Fruit fly (Drosophila melanogaster) whole organism, embryonic: Measurements from ENCODE around the gene CG4597.
A peak's percentile ranks its signal among the peaks of the same experiment; 100 is the strongest.

Experiments
- Abd-B ChIP-seq: fragments of 200-800 bp; sonication (Bioruptor generic); optimal IDR thresholded peaks from 2 replicates; lab custom pipeline; 2018; ENCODE audit warnings: missing biosample characterization, mild to moderate bottlenecking, missing genetic modification characterization, moderate library complexity
- Atf3 ChIP-seq: fragments of 200-800 bp; sonication (Bioruptor generic); optimal IDR thresholded peaks from 3 replicates; lab custom pipeline; 2016; ENCODE audit warnings: missing biosample characterization, missing genetic modification characterization
- Bgb ChIP-seq: fragments of 200-800 bp; sonication (Bioruptor generic); IDR thresholded peaks from 2 replicates; pipeline ENCODE4 v1.3.6; 2022; ENCODE audit warnings: missing biosample characterization, missing genetic modification characterization; ENCODE audit not compliant: partially characterized antibody
- BtbVII ChIP-seq: fragments of 200-800 bp; sonication (Bioruptor generic); optimal IDR thresholded peaks from 3 replicates; lab custom pipeline; 2017; ENCODE audit warnings: missing biosample characterization, mild to moderate bottlenecking, missing genetic modification characterization
- CG10565 ChIP-seq: fragments of 200-800 bp; sonication (Bioruptor generic); optimal IDR thresholded peaks from 3 replicates; lab custom pipeline; 2016; ENCODE audit warnings: missing biosample characterization, mild to moderate bottlenecking, missing genetic modification characterization
- CG10654 ChIP-seq: fragments of 200-800 bp; sonication (Bioruptor generic); optimal IDR thresholded peaks from 2 replicates; lab custom pipeline; 2016; ENCODE audit warnings: missing biosample characterization, missing genetic modification characterization
- CG11085 ChIP-seq: fragments of 200-800 bp; sonication (Bioruptor generic); IDR thresholded peaks from 2 replicates; pipeline ENCODE4 v1.3.6; 2022; ENCODE audit warnings: missing biosample characterization, missing genetic modification characterization
- CG12744 ChIP-seq: fragments of 200-800 bp; sonication (Bioruptor generic); optimal IDR thresholded peaks from 2 replicates; lab custom pipeline; 2016; ENCODE audit warnings: missing biosample characterization, missing genetic modification characterization
- CG13894 ChIP-seq: fragments of 200-800 bp; sonication (Bioruptor generic); optimal IDR thresholded peaks from 3 replicates; lab custom pipeline; 2018; ENCODE audit warnings: missing biosample characterization, mild to moderate bottlenecking, missing genetic modification characterization, moderate library complexity
- CG14667 ChIP-seq: fragments of 200-800 bp; sonication (Bioruptor generic); IDR thresholded peaks from 2 replicates; pipeline ENCODE4 v1.3.6; 2022; ENCODE audit warnings: missing biosample characterization, missing genetic modification characterization
- CG16813 ChIP-seq: fragments of 200-800 bp; sonication (Bioruptor generic); IDR thresholded peaks from 3 replicates; pipeline ENCODE4 v1.3.6; 2022; ENCODE audit warnings: missing biosample characterization, missing genetic modification characterization; ENCODE audit not compliant: partially characterized antibody
- CG33557 ChIP-seq: fragments of 200-800 bp; sonication (Bioruptor generic); optimal IDR thresholded peaks from 2 replicates; lab custom pipeline; 2019; ENCODE audit warnings: missing biosample characterization, mild to moderate bottlenecking, missing genetic modification characterization, moderate library complexity
- CG34224 ChIP-seq: fragments of 200-800 bp; sonication (Bioruptor generic); IDR thresholded peaks from 3 replicates; pipeline ENCODE4 v1.3.6; 2022; ENCODE audit warnings: missing biosample characterization, missing genetic modification characterization; ENCODE audit not compliant: partially characterized antibody
- CG34422 ChIP-seq: fragments of 200-800 bp; sonication (Bioruptor generic); IDR thresholded peaks from 3 replicates; pipeline ENCODE4 v1.3.6; 2022; ENCODE audit warnings: missing biosample characterization, missing genetic modification characterization
- CG3726 ChIP-seq: fragments of 200-800 bp; sonication (Bioruptor generic); IDR thresholded peaks from 3 replicates; pipeline ENCODE4, ENCODE4 v1.3.6; 2022; ENCODE audit warnings: missing biosample characterization, missing genetic modification characterization
- CG3838 ChIP-seq: fragments of 200-800 bp; sonication (Bioruptor generic); optimal IDR thresholded peaks from 3 replicates; lab custom pipeline; 2016; ENCODE audit warnings: missing biosample characterization, missing genetic modification characterization
- CG4424 ChIP-seq: fragments of 200-800 bp; sonication (Bioruptor generic); optimal IDR thresholded peaks from 3 replicates; lab custom pipeline; 2016; ENCODE audit warnings: missing biosample characterization, missing genetic modification characterization
- CG7271 ChIP-seq: fragments of 200-800 bp; sonication (Bioruptor generic); optimal IDR thresholded peaks from 2 replicates; lab custom pipeline; 2018; ENCODE audit warnings: missing biosample characterization, mild to moderate bottlenecking, missing genetic modification characterization, moderate library complexity
- CG8089 ChIP-seq: fragments of 200-800 bp; sonication (Bioruptor generic); optimal IDR thresholded peaks from 3 replicates; lab custom pipeline; 2016; ENCODE audit warnings: missing biosample characterization, missing genetic modification characterization
- CkIIα-i1 ChIP-seq: fragments of 200-800 bp; sonication (Bioruptor generic); IDR thresholded peaks from 2 replicates; pipeline ENCODE4 v1.3.6; 2022; ENCODE audit warnings: missing biosample characterization, missing genetic modification characterization
- Fer1 ChIP-seq: fragments of 200-800 bp; sonication (Bioruptor generic); optimal IDR thresholded peaks from 2 replicates; lab custom pipeline; 2017; ENCODE audit warnings: missing biosample characterization, mild to moderate bottlenecking, missing genetic modification characterization
- HLH3B ChIP-seq: fragments of 200-800 bp; sonication (Bioruptor generic); IDR thresholded peaks from 2 replicates; pipeline ENCODE4 v1.3.6; 2022; ENCODE audit warnings: missing biosample characterization, missing genetic modification characterization
- HmgZ ChIP-seq: fragments of 200-800 bp; sonication (Bioruptor generic); optimal IDR thresholded peaks from 2 replicates; lab custom pipeline; 2018; ENCODE audit warnings: missing biosample characterization, mild to moderate bottlenecking, missing genetic modification characterization
- Hr39 ChIP-seq: fragments of >200 bp; optimal IDR thresholded peaks from 2 replicates; lab custom pipeline; 2017
- MBD-R2 ChIP-seq: fragments of 200-800 bp; sonication (Bioruptor generic); IDR thresholded peaks from 2 replicates; pipeline ENCODE4 v1.3.6; 2022; ENCODE audit warnings: missing biosample characterization, missing genetic modification characterization
- MESR4 ChIP-seq: fragments of 200-800 bp; sonication (Bioruptor generic); optimal IDR thresholded peaks from 2 replicates; lab custom pipeline; 2018; ENCODE audit warnings: missing biosample characterization, mild to moderate bottlenecking, missing genetic modification characterization, moderate library complexity
- Med ChIP-seq: fragments of 200-800 bp; sonication (Bioruptor generic); peaks from one replicate; lab custom pipeline; 2016; ENCODE audit warnings: missing biosample characterization, missing genetic modification characterization, mild to moderate bottlenecking, inconsistent platforms, moderate library complexity
- NFAT ChIP-seq: fragments of 200-800 bp; sonication (Bioruptor generic); IDR thresholded peaks from 2 replicates; pipeline ENCODE4 v1.3.6; 2022; ENCODE audit warnings: missing biosample characterization, missing genetic modification characterization
- Neu2 ChIP-seq: fragments of 200-800 bp; sonication (Bioruptor generic); optimal IDR thresholded peaks from 3 replicates; lab custom pipeline; 2016; ENCODE audit warnings: missing biosample characterization, missing genetic modification characterization, borderline replicate concordance
- Pdp1 ChIP-seq, 2 experiments: fragments of 200-800 bp; sonication (Bioruptor generic); optimal IDR thresholded peaks; 3 replicates each; lab custom pipeline; 2016; ENCODE audit warnings: missing biosample characterization in 2 of 2, missing genetic modification characterization in 2 of 2, mild to moderate bottlenecking in 1 of 2, moderate library complexity in 1 of 2
- Ravus ChIP-seq: fragments of 200-800 bp; sonication (Bioruptor generic); IDR thresholded peaks from 2 replicates; pipeline ENCODE4 v1.3.6; 2022; ENCODE audit warnings: missing biosample characterization, missing genetic modification characterization
- Sin3A ChIP-seq: fragments of >200 bp; optimal IDR thresholded peaks from 2 replicates; lab custom pipeline; 2018
- bsh ChIP-seq, 2 experiments: fragments of 200-800 bp; sonication (Bioruptor generic); optimal IDR thresholded peaks; 2 replicates each; lab custom pipeline; 2017 to 2018; ENCODE audit warnings: mild to moderate bottlenecking in 2 of 2, missing biosample characterization in 2 of 2, missing genetic modification characterization in 2 of 2, moderate library complexity in 1 of 2
- ci ChIP-seq: fragments of 200-800 bp; sonication (Bioruptor generic); IDR thresholded peaks from 3 replicates; pipeline ENCODE4 v1.3.6; 2022; ENCODE audit warnings: missing biosample characterization, missing genetic modification characterization
- fd96Cb ChIP-seq: fragments of 200-800 bp; sonication (Bioruptor generic); optimal IDR thresholded peaks from 2 replicates; lab custom pipeline; 2018; ENCODE audit warnings: missing biosample characterization, mild to moderate bottlenecking, missing genetic modification characterization, moderate library complexity
- gfzf ChIP-seq: fragments of 200-800 bp; sonication (Bioruptor generic); optimal IDR thresholded peaks from 2 replicates; lab custom pipeline; 2016; ENCODE audit warnings: missing biosample characterization, mild to moderate bottlenecking, missing genetic modification characterization, moderate library complexity
- hbn ChIP-seq: fragments of 200-800 bp; sonication (Bioruptor generic); IDR thresholded peaks from 2 replicates; pipeline ENCODE4 v1.3.6; 2022; ENCODE audit warnings: missing biosample characterization, missing genetic modification characterization; ENCODE audit not compliant: partially characterized antibody
- insv ChIP-seq, 2 experiments: fragments of 200-800 bp; sonication (Bioruptor generic); optimal IDR thresholded peaks; 3 replicates each; lab custom pipeline; 2016 to 2018; ENCODE audit warnings: missing biosample characterization in 2 of 2, missing genetic modification characterization in 2 of 2
- inv ChIP-seq: fragments of 200-800 bp; sonication (Bioruptor generic); IDR thresholded peaks from 2 replicates; pipeline ENCODE4 v1.3.6; 2022; ENCODE audit warnings: missing biosample characterization, missing genetic modification characterization; ENCODE audit not compliant: partially characterized antibody
- nerfin-1 ChIP-seq: fragments of 200-800 bp; sonication (Bioruptor generic); optimal IDR thresholded peaks from 3 replicates; lab custom pipeline; 2019; ENCODE audit warnings: missing biosample characterization, mild to moderate bottlenecking, missing genetic modification characterization, moderate library complexity
- nom ChIP-seq: fragments of 200-800 bp; sonication (Bioruptor generic); optimal IDR thresholded peaks from 2 replicates; lab custom pipeline; 2017; ENCODE audit warnings: missing biosample characterization, missing genetic modification characterization, mild to moderate bottlenecking, moderate library complexity, missing genetic modification reagents
- onecut ChIP-seq: fragments of 200-800 bp; sonication (Bioruptor generic); IDR thresholded peaks from 2 replicates; pipeline ENCODE4 v1.3.6; 2022; ENCODE audit warnings: missing biosample characterization, missing genetic modification characterization
- pfk ChIP-seq: fragments of 200-800 bp; sonication (Bioruptor generic); optimal IDR thresholded peaks from 2 replicates; lab custom pipeline; 2018; ENCODE audit warnings: missing biosample characterization, mild to moderate bottlenecking, missing genetic modification characterization, moderate library complexity
- sens ChIP-seq: fragments of 200-800 bp; sonication (Bioruptor generic); peaks from one replicate; lab custom pipeline; 2016; ENCODE audit warnings: missing biosample characterization, missing genetic modification characterization
- sens-2 ChIP-seq: fragments of 200-800 bp; sonication (Bioruptor generic); IDR thresholded peaks from 2 replicates; pipeline ENCODE4 v1.3.6; 2022; ENCODE audit warnings: missing biosample characterization, missing genetic modification characterization
- sna ChIP-seq: fragments of 200-800 bp; sonication (Bioruptor generic); IDR thresholded peaks from 2 replicates; pipeline ENCODE4 v1.3.6; 2022; ENCODE audit warnings: missing biosample characterization, missing genetic modification characterization; ENCODE audit not compliant: partially characterized antibody
- ssp ChIP-seq: fragments of 200-800 bp; sonication (Bioruptor generic); IDR thresholded peaks from 2 replicates; pipeline ENCODE4 v1.3.6; 2022; ENCODE audit warnings: missing biosample characterization, missing genetic modification characterization
- stwl ChIP-seq: fragments of 200-800 bp; sonication (Bioruptor generic); optimal IDR thresholded peaks from 3 replicates; lab custom pipeline; 2018; ENCODE audit warnings: missing biosample characterization, mild to moderate bottlenecking, missing genetic modification characterization, moderate library complexity
- trem ChIP-seq: fragments of 200-800 bp; optimal IDR thresholded peaks from 3 replicates; lab custom pipeline; 2019; ENCODE audit warnings: missing biosample characterization, mild to moderate bottlenecking, missing genetic modification characterization, moderate library complexity
- usp ChIP-seq: fragments of >200 bp; optimal IDR thresholded peaks from 2 replicates; lab custom pipeline; 2017; ENCODE audit warnings: missing biosample characterization, missing genetic modification characterization
- wor ChIP-seq: fragments of 200-800 bp; sonication (Bioruptor generic); IDR thresholded peaks from 2 replicates; pipeline ENCODE4 v1.3.6; 2022; ENCODE audit warnings: missing biosample characterization, missing genetic modification characterization

The CG4597 gene

dm6 chr3L:5145814-5146244, 16.5 kb downstream of the CG4597 start, which contains the start of the genes Fitm and AlaRS-m (continued):
- no peak for TF ChIP-seq ssp
- TF ChIP-seq ci, result 0 out of 3 replicates have a peak, but pooled peaks have one; percentile 14
- TF ChIP-seq sens, result peak; percentile 88
- TF ChIP-seq trem (tag; lab: Kevin White, UChicago), result peak; percentile 9
- TF ChIP-seq CG34224 (GFP tag; lab: Robert Waterston, UW), result peak; percentile 51; the same call in 2 of the 3 replicates
- TF ChIP-seq hbn (GFP tag; lab: Robert Waterston, UW), result 0 out of 2 replicates have a peak, but pooled peaks have one; percentile 29
- peak; percentile 41 for TF ChIP-seq HmgZ
- TF ChIP-seq sna (GFP tag; lab: Robert Waterston, UW), result peak; percentile 37; the same call in 1 of the 2 replicates
- TF ChIP-seq CG13894 (tag; lab: Kevin White, UChicago), result no peak
- TF ChIP-seq CG3838, result no peak
- TF ChIP-seq Hr39 (lab: Kevin White, UChicago), result no peak
- TF ChIP-seq pfk, result no peak
- TF ChIP-seq CG34422, result peak; percentile 51; the same call in 1 of the 3 replicates
- TF ChIP-seq CG16813 (GFP tag; lab: Robert Waterston, UW), result no peak
- TF ChIP-seq CG11085 (GFP tag; lab: Robert Waterston, UW), result no peak
- peak; percentile 46 for TF ChIP-seq Sin3A (lab: Kevin White, UChicago)
- TF ChIP-seq MBD-R2, result peak; percentile 99
- TF ChIP-seq Fer1, result peak; percentile 7
- no peak for TF ChIP-seq fd96Cb (tag; lab: Kevin White, UChicago)
- no peak for TF ChIP-seq inv (GFP tag; lab: Robert Waterston, UW)
- TF ChIP-seq wor (GFP tag; lab: Robert Waterston, UW), result no peak
- TF ChIP-seq CG4424 (GFP tag; lab: Kevin White, UChicago), result no peak
- no peak for TF ChIP-seq Ravus (GFP tag; lab: Robert Waterston, UW)
- no peak for TF ChIP-seq CG7271 (tag; lab: Kevin White, UChicago)
- TF ChIP-seq Pdp1 (GFP tag; optimal IDR thresholded peaks at IDR 0.05; lab: Kevin White, UChicago), result peak in 1 of 2 experiments; percentile 2
- TF ChIP-seq CG10565, result no peak
- TF ChIP-seq CkIIα-i1 (GFP tag; lab: Robert Waterston, UW), result no peak
- TF ChIP-seq CG33557 (GFP tag; lab: Kevin White, UChicago), result peak; percentile 7
- TF ChIP-seq NFAT, result peak; percentile 45; the same call in 1 of the 2 replicates
- TF ChIP-seq gfzf (GFP tag; lab: Kevin White, UChicago), result no peak
- TF ChIP-seq MESR4 (GFP tag; lab: Kevin White, UChicago), result peak; percentile 68
- no peak for TF ChIP-seq Neu2
- no peak for TF ChIP-seq CG10654 (GFP tag; lab: Kevin White, UChicago)
- TF ChIP-seq CG3726 (GFP tag; lab: Robert Waterston, UW), result no peak
- no peak for TF ChIP-seq nerfin-1 (tag; lab: Kevin White, UChicago)
- no peak for TF ChIP-seq CG8089
- no peak for TF ChIP-seq CG12744
- TF ChIP-seq BtbVII (GFP tag; lab: Kevin White, UChicago), result no peak
- no peak for TF ChIP-seq Atf3 (GFP tag; lab: Kevin White, UChicago)
- peak; percentile 30 for TF ChIP-seq stwl
- TF ChIP-seq CG14667 (GFP tag; lab: Robert Waterston, UW), result no peak
- TF ChIP-seq bsh (GFP tag; optimal IDR thresholded peaks at IDR 0.05; lab: Kevin White, UChicago), result no peak
- TF ChIP-seq usp (GFP tag; lab: Kevin White, UChicago), result no peak
- TF ChIP-seq Med (GFP tag; lab: Kevin White, UChicago), result peak; percentile 68
- peak; percentile 92 to 98 for TF ChIP-seq insv (GFP tag; optimal IDR thresholded peaks at IDR 0.05; lab: Kevin White, UChicago)
- TF ChIP-seq onecut (GFP tag; lab: Robert Waterston, UW), result no peak
- TF ChIP-seq Abd-B, result no peak
- TF ChIP-seq Bgb (GFP tag; lab: Robert Waterston, UW), result peak; percentile 45; the same call in 1 of the 2 replicates
- 0 out of 2 replicates have a peak, but pooled peaks have one; percentile 12 for TF ChIP-seq sens-2 (GFP tag; lab: Robert Waterston, UW)
- TF ChIP-seq nom, result peak; percentile 17
- no peak for TF ChIP-seq HLH3B
